Fruit fly (Drosophila melanogaster): ENCODE results near the gene CG44574.

The CG44574 gene

DNA sequence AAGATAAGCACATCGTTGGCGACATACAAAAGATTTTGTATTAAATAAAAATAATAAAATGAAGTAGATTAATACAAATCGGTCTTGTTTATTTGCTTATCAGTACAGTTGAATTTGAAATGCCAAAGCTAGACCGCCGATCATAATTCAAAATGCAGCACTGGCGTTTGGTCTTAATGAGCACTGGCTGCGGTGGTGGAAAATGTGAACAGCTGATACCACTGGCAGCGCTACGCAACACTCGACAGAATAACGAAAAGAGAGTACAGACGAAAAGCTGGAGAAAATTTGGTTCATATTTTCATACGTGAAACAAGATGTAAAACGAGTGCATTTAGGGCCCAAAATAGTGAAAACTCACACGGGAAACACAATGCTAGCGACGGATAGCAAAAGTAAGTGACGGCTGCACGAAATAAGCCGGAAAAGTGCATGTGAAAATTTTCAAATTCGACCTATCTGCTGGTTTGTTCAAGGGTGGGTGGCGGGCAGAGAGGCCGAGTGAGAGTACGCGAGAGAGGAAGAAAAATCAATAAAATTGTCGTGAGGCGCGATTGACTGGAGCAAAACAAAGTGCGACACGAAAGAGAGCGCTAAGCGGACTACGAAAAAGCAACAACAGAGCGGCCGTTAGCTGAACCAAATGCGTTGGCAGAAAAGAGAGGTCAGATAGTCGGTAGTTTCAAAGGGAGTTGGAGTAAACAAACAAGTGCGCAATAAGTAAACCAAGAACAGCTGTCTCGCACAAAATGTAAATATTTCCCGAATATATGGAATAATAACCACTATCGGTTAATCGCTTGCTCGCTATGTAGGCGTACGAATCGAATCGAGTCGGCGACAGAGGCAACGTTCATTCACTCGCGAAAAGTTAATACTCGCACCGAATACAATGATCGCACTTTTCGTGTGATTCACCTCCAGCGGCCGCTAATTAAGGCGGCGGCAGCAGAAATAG, 23.6 kb downstream of the CG44574 start, which contains the start of gene bchs (continued):
- TF ChIP-seq Eip74EF (GFP tag; optimal IDR thresholded peaks at IDR 0.05) (no peak), tgo (GFP tag; IDR thresholded peaks at IDR 0.05) (peak; percentile 64; the same call in 2 of the 3 replicates), CG7786 (GFP tag; optimal IDR thresholded peaks at IDR 0.05) (peak; percentile 53), CG12104 (GFP tag; optimal IDR thresholded peaks at IDR 0.05) (peak; percentile 74), CG13287 (GFP tag; IDR thresholded peaks at IDR 0.05; ENCODE audit: partially characterized antibody) (peak; percentile 39), CG1647 (GFP tag; optimal IDR thresholded peaks at IDR 0.05) (peak; percentile 73), CG17612 (GFP tag; IDR thresholded peaks at IDR 0.05) (peak; percentile 39; the same call in 1 of the 2 replicates), CG12391 (tag; optimal IDR thresholded peaks at IDR 0.05) (peak; percentile 57), CG6175 (GFP tag; IDR thresholded peaks at IDR 0.05) (no peak), Chrac-16 (GFP tag; optimal IDR thresholded peaks at IDR 0.05) (peak; percentile 32), Med (GFP tag) (peak; percentile 99), B-H2 (GFP tag; optimal IDR thresholded peaks at IDR 0.05) (peak; percentile 85), CG15269 (tag; optimal IDR thresholded peaks at IDR 0.05) (no peak), HmgD (GFP tag; optimal IDR thresholded peaks at IDR 0.05) (peak; percentile 64), dysf (GFP tag; IDR thresholded peaks at IDR 0.05) (peak; percentile 57; the same call in 1 of the 3 replicates), luna (GFP tag; optimal IDR thresholded peaks at IDR 0.05) (peak; percentile 78), CG33557 (GFP tag; optimal IDR thresholded peaks at IDR 0.05) (peak; percentile 84), CG14014 (GFP tag; IDR thresholded peaks at IDR 0.05) (peak; percentile 76; the same call in 1 of the 2 replicates), jumu (GFP tag; optimal IDR thresholded peaks at IDR 0.05) (peak; percentile 51), Usf (GFP tag; optimal IDR thresholded peaks at IDR 0.05) (no peak), CG17912 (GFP tag; optimal IDR thresholded peaks at IDR 0.05) (peak; percentile 92), CG3847 (GFP tag; IDR thresholded peaks at IDR 0.05) (peak; percentile 74), CG18476 (GFP tag; optimal IDR thresholded peaks at IDR 0.05) (peak; percentile 71), CG9817 (tag; optimal IDR thresholded peaks at IDR 0.05) (peak; percentile 60), CG2678 (tag; optimal IDR thresholded peaks at IDR 0.05) (peak; percentile 90), CG7556 (GFP tag; optimal IDR thresholded peaks at IDR 0.05) (peak; percentile 90), rib (GFP tag; IDR thresholded peaks at IDR 0.05) (peak; percentile 91), CG14667 (GFP tag; IDR thresholded peaks at IDR 0.05) (no peak), CG10321 (GFP tag; IDR thresholded peaks at IDR 0.05) (peak; percentile 66), sisA (GFP tag; IDR thresholded peaks at IDR 0.05) (no peak), CG32772 (GFP tag; IDR thresholded peaks at IDR 0.05) (no peak), CG10565 (GFP tag; optimal IDR thresholded peaks at IDR 0.05) (peak; percentile 39), pzg (GFP tag; optimal IDR thresholded peaks at IDR 0.05) (peak; percentile 84), CG3726 (GFP tag; IDR thresholded peaks at IDR 0.05) (peak; percentile 36; the same call in 1 of the 3 replicates), CG10147 (GFP tag; optimal IDR thresholded peaks at IDR 0.05) (peak; percentile 77), CG6689 (GFP tag; IDR thresholded peaks at IDR 0.05) (peak; percentile 71), sug (tag; optimal IDR thresholded peaks at IDR 0.05) (no peak), CG5245 (GFP tag; optimal IDR thresholded peaks at IDR 0.05) (peak; percentile 75), Bgb (GFP tag; IDR thresholded peaks at IDR 0.05; ENCODE audit: partially characterized antibody) (no peak; the same call in none of the 2 replicates), lmd (GFP tag; IDR thresholded peaks at IDR 0.05) (peak; percentile 34; the same call in 1 of the 2 replicates), D19A (tag; optimal IDR thresholded peaks at IDR 0.05) (no peak), CG15514 (GFP tag; optimal IDR thresholded peaks at IDR 0.05) (peak; percentile 89), run (tag; optimal IDR thresholded peaks at IDR 0.05) (peak; percentile 80), chm (GFP tag; IDR thresholded peaks at IDR 0.05) (peak; percentile 96), pfk (GFP tag; optimal IDR thresholded peaks at IDR 0.05) (peak; percentile 78), Nf-YC (tag; optimal IDR thresholded peaks at IDR 0.05) (no peak), fd96Cb (tag; optimal IDR thresholded peaks at IDR 0.05) (peak; percentile 44), CG7928 (GFP tag; optimal IDR thresholded peaks at IDR 0.05) (peak; percentile 67)
